Fruit fly (Drosophila melanogaster) whole organism, wandering third instar larva: ENCODE measurements around the gene CheB93b.

Experiments
- Hr78 ChIP-seq: fragments of >200 bp; optimal IDR thresholded peaks from 2 replicates; lab custom pipeline; 2017; ENCODE audit warnings: missing biosample characterization, missing genetic modification characterization
- br ChIP-seq: fragments of 200-800 bp; sonication (Bioruptor generic); optimal IDR thresholded peaks from 2 replicates; lab custom pipeline; 2016; ENCODE audit warnings: missing biosample characterization, missing genetic modification characterization

- no peak for TF ChIP-seq br (GFP tag; lab: Kevin White, UChicago)
- TF ChIP-seq Hr78 (GFP tag; lab: Kevin White, UChicago): no peak
Observed at dm6 chr3R:21408372-21408771, 551 bp upstream of the CheB93b start.
